7 fruit fly cellular contexts compared by ENCODE assay signal in genomic region chr3L:8455015-8455908, dm6.
TF ChIP-seq lines count a peak whose summit lies in the region.

No protein-coding gene starts in this region.

- TF ChIP-seq CTCF in S2 (optimal IDR thresholded peaks at IDR 0.05; lab: Kevin White, UChicago): peak; percentile 36 to 38
- TF ChIP-seq CTCF in whole organism, embryonic (GFP tag; optimal IDR thresholded peaks at IDR 0.05; lab: Kevin White, UChicago): peak; percentile 52

TF ChIP-seq in whole organism, 6 proteins besides CTCF, POLR2A, EP300 and RAD21:
- TF ChIP-seq EcR (GFP tag; optimal IDR thresholded peaks at IDR 0.05; lab: Kevin White, UChicago) (peak in 1 of 2 experiments; percentile 19), CG8478 (optimal IDR thresholded peaks at IDR 0.05; lab: Kevin White, UChicago) (peak; percentile 9), Dll (optimal IDR thresholded peaks at IDR 0.05; lab: Kevin White, UChicago) (no peak)

TF ChIP-seq in whole organism, adult, 20 proteins besides CTCF, POLR2A, EP300 and RAD21 (continues in another document):
- TF ChIP-seq cnc (optimal IDR thresholded peaks at IDR 0.05; lab: Kevin White, UChicago) (no peak), cic (GFP tag; optimal IDR thresholded peaks at IDR 0.05; lab: Kevin White, UChicago) (peak; percentile 17), CG33017 (tag; optimal IDR thresholded peaks at IDR 0.05; lab: Kevin White, UChicago) (peak; percentile 77), Clk (GFP tag; optimal IDR thresholded peaks at IDR 0.05; lab: Kevin White, UChicago) (peak; percentile 54), CG11617 (GFP tag; optimal IDR thresholded peaks at IDR 0.05; lab: Kevin White, UChicago) (peak; percentile 75), tj (GFP tag; optimal IDR thresholded peaks at IDR 0.05; lab: Kevin White, UChicago) (peak; percentile 53), CG5204 (GFP tag; optimal IDR thresholded peaks at IDR 0.05; lab: Kevin White, UChicago) (peak; percentile 63), kay (GFP tag; lab: Kevin White, UChicago; ENCODE audit: borderline replicate concordance) (no peak), pad (GFP tag; optimal IDR thresholded peaks at IDR 0.05; lab: Kevin White, UChicago) (peak; percentile 46), CG1620 (GFP tag; optimal IDR thresholded peaks at IDR 0.05; lab: Kevin White, UChicago) (peak; percentile 11), Mnt (GFP tag; optimal IDR thresholded peaks at IDR 0.05; lab: Kevin White, UChicago) (peak; percentile 25), toe (GFP tag; optimal IDR thresholded peaks at IDR 0.05; lab: Kevin White, UChicago) (peak; percentile 48), bab1 (GFP tag; optimal IDR thresholded peaks at IDR 0.05; lab: Kevin White, UChicago) (peak; percentile 79), Crg-1 (GFP tag; optimal IDR thresholded peaks at IDR 0.05; lab: Kevin White, UChicago) (peak; percentile 32), Hr96 (GFP tag; optimal IDR thresholded peaks at IDR 0.05; lab: Kevin White, UChicago) (peak; percentile 53), CG7045 (GFP tag; optimal IDR thresholded peaks at IDR 0.05; lab: Kevin White, UChicago) (peak; percentile 77), CG7101 (tag; optimal IDR thresholded peaks at IDR 0.05; lab: Kevin White, UChicago) (peak; percentile 74)

TF ChIP-seq in whole organism, embryonic, 481 proteins besides CTCF, POLR2A, EP300 and RAD21 (continues in another document):
- TF ChIP-seq CG9932 (GFP tag; IDR thresholded peaks at IDR 0.05; lab: Robert Waterston, UW) (peak; percentile 57), Dref (GFP tag; IDR thresholded peaks at IDR 0.05; lab: Robert Waterston, UW) (no peak), CG34224 (GFP tag; IDR thresholded peaks at IDR 0.05; lab: Robert Waterston, UW; ENCODE audit: partially characterized antibody) (no peak), slou (GFP tag; optimal IDR thresholded peaks at IDR 0.05; lab: Kevin White, UChicago) (peak; percentile 83), Mad (GFP tag; optimal IDR thresholded peaks at IDR 0.05; lab: Kevin White, UChicago) (peak; percentile 61), Camta (GFP tag; optimal IDR thresholded peaks at IDR 0.05; lab: Kevin White, UChicago) (peak; percentile 55), CG9876 (GFP tag; optimal IDR thresholded peaks at IDR 0.05; lab: Kevin White, UChicago) (no peak), tin (GFP tag; optimal IDR thresholded peaks at IDR 0.05; lab: Kevin White, UChicago) (peak; percentile 83), CG11723 (GFP tag; optimal IDR thresholded peaks at IDR 0.05; lab: Kevin White, UChicago) (peak; percentile 70), CG16813 (GFP tag; IDR thresholded peaks at IDR 0.05; lab: Robert Waterston, UW; ENCODE audit: partially characterized antibody) (no peak), ftz-f1 (GFP tag; optimal IDR thresholded peaks at IDR 0.05; lab: Kevin White, UChicago) (no peak), Adf1 (GFP tag; IDR thresholded peaks at IDR 0.05; lab: Robert Waterston, UW) (peak; percentile 39; the same call in 1 of the 2 replicates), CG34376 (GFP tag; optimal IDR thresholded peaks at IDR 0.05; lab: Kevin White, UChicago) (peak; percentile 74), Dbx (GFP tag; IDR thresholded peaks at IDR 0.05; lab: Robert Waterston, UW) (peak; percentile 75), CG32772 (GFP tag; IDR thresholded peaks at IDR 0.05; lab: Robert Waterston, UW) (peak; percentile 62), Atf3 (GFP tag; optimal IDR thresholded peaks at IDR 0.05; lab: Kevin White, UChicago) (no peak), eve (GFP tag; optimal IDR thresholded peaks at IDR 0.05; lab: Kevin White, UChicago) (peak in 1 of 2 experiments; percentile 95)

TF ChIP-seq in whole organism, prepupa, 60 proteins besides CTCF, POLR2A, EP300 and RAD21 (continues in another document):
- TF ChIP-seq Eip78C (GFP tag; lab: Kevin White, UChicago) (peak; percentile 99), achi (GFP tag; optimal IDR thresholded peaks at IDR 0.05; lab: Kevin White, UChicago) (peak; percentile 95), CG8119 (GFP tag; IDR thresholded peaks at IDR 0.05; lab: Robert Waterston, UW) (peak; percentile 98), Ets96B (tag; optimal IDR thresholded peaks at IDR 0.05; lab: Kevin White, UChicago) (peak; percentile 97), lz (GFP tag; optimal IDR thresholded peaks at IDR 0.05; lab: Kevin White, UChicago) (peak; percentile 93), CG8632 (GFP tag; optimal IDR thresholded peaks at IDR 0.05; lab: Kevin White, UChicago) (peak; percentile 95), Eip93F (GFP tag; optimal IDR thresholded peaks at IDR 0.05; lab: Kevin White, UChicago) (peak; percentile 92), CG34406 (GFP tag; optimal IDR thresholded peaks at IDR 0.05; lab: Kevin White, UChicago) (peak; percentile 95), CG16779 (tag; optimal IDR thresholded peaks at IDR 0.05; lab: Kevin White, UChicago) (peak; percentile 96), Met (GFP tag; optimal IDR thresholded peaks at IDR 0.05; lab: Kevin White, UChicago) (peak; percentile 94), Hr39 (GFP tag; optimal IDR thresholded peaks at IDR 0.05; lab: Kevin White, UChicago) (peak; percentile 86), CG31627 (GFP tag; optimal IDR thresholded peaks at IDR 0.05; lab: Kevin White, UChicago) (peak; percentile 89), Hr4 (GFP tag; optimal IDR thresholded peaks at IDR 0.05; lab: Kevin White, UChicago) (peak; percentile 88), salr (GFP tag; optimal IDR thresholded peaks at IDR 0.05; lab: Kevin White, UChicago) (peak; percentile 53 to 97), fd59A (GFP tag; optimal IDR thresholded peaks at IDR 0.05; lab: Kevin White, UChicago) (peak; percentile 89), CG6792 (GFP tag; optimal IDR thresholded peaks at IDR 0.05; lab: Kevin White, UChicago) (peak; percentile 95), pdm3 (GFP tag; optimal IDR thresholded peaks at IDR 0.05; lab: Kevin White, UChicago) (peak; percentile 91), CG4318 (GFP tag; optimal IDR thresholded peaks at IDR 0.05; lab: Kevin White, UChicago) (peak; percentile 94), OdsH (GFP tag; optimal IDR thresholded peaks at IDR 0.05; lab: Kevin White, UChicago) (peak; percentile 94)

TF ChIP-seq in whole organism, pupa, 21 proteins besides CTCF, POLR2A, EP300 and RAD21 (continues in another document):
- TF ChIP-seq CG12605 (GFP tag; IDR thresholded peaks at IDR 0.05; lab: Robert Waterston, UW) (peak; percentile 86), CG34367 (tag; optimal IDR thresholded peaks at IDR 0.05; lab: Kevin White, UChicago) (peak; percentile 92), EcR (GFP tag; optimal IDR thresholded peaks at IDR 0.05; lab: Kevin White, UChicago) (peak; percentile 82), Snoo (tag; optimal IDR thresholded peaks at IDR 0.05; lab: Kevin White, UChicago) (peak; percentile 96), D1 (tag; optimal IDR thresholded peaks at IDR 0.05; lab: Kevin White, UChicago) (peak; percentile 97), Pif1A (GFP tag; optimal IDR thresholded peaks at IDR 0.05; lab: Kevin White, UChicago) (peak; percentile 96), gl (tag; optimal IDR thresholded peaks at IDR 0.05; lab: Kevin White, UChicago) (peak; percentile 88), Pif1B (GFP tag; optimal IDR thresholded peaks at IDR 0.05; lab: Kevin White, UChicago) (peak; percentile 96), CG17806 (tag; optimal IDR thresholded peaks at IDR 0.05; lab: Kevin White, UChicago) (peak; percentile 96), rn (GFP tag; IDR thresholded peaks at IDR 0.05; lab: Robert Waterston, UW) (peak; percentile 75), CG13204 (GFP tag; optimal IDR thresholded peaks at IDR 0.05; lab: Kevin White, UChicago) (peak; percentile 71), CG8159 (tag; optimal IDR thresholded peaks at IDR 0.05; lab: Kevin White, UChicago) (peak; percentile 100), Ets98B (GFP tag; IDR thresholded peaks at IDR 0.05; lab: Robert Waterston, UW) (peak; percentile 85), CG4496 (GFP tag; IDR thresholded peaks at IDR 0.05; lab: Robert Waterston, UW) (peak; percentile 88), fd96Ca (GFP tag; IDR thresholded peaks at IDR 0.05; lab: Robert Waterston, UW) (peak; percentile 86), CG14655 (GFP tag; optimal IDR thresholded peaks at IDR 0.05; lab: Kevin White, UChicago) (peak; percentile 96), CG8301 (tag; optimal IDR thresholded peaks at IDR 0.05; lab: Kevin White, UChicago) (peak; percentile 95), CG15710 (tag; optimal IDR thresholded peaks at IDR 0.05; lab: Kevin White, UChicago) (peak; percentile 95), CG9948 (tag; optimal IDR thresholded peaks at IDR 0.05; lab: Kevin White, UChicago) (peak; percentile 97), CG10348 (GFP tag; IDR thresholded peaks at IDR 0.05; lab: Robert Waterston, UW) (no peak)

TF ChIP-seq in whole organism, wandering third instar larva, 38 proteins besides CTCF, POLR2A, EP300 and RAD21 (continues in another document):
- TF ChIP-seq psq (GFP tag; optimal IDR thresholded peaks at IDR 0.05; lab: Kevin White, UChicago) (peak; percentile 91), Hr78 (GFP tag; optimal IDR thresholded peaks at IDR 0.05; lab: Kevin White, UChicago) (no peak), pan (optimal IDR thresholded peaks at IDR 0.05; lab: Kevin White, UChicago) (no peak), foxo (GFP tag; optimal IDR thresholded peaks at IDR 0.05; lab: Kevin White, UChicago) (peak in 1 of 2 experiments; percentile 96), dmrt93B (GFP tag; optimal IDR thresholded peaks at IDR 0.05; lab: Kevin White, UChicago) (peak; percentile 91), OdsH (GFP tag; optimal IDR thresholded peaks at IDR 0.05; lab: Kevin White, UChicago) (peak; percentile 95), N (GFP tag; optimal IDR thresholded peaks at IDR 0.05; lab: Kevin White, UChicago) (no peak), CG9705 (GFP tag; optimal IDR thresholded peaks at IDR 0.05; lab: Kevin White, UChicago) (peak; percentile 82), Dif (GFP tag; optimal IDR thresholded peaks at IDR 0.05; lab: Kevin White, UChicago; ENCODE audit: partially characterized antibody) (peak; percentile 35), brk (GFP tag; optimal IDR thresholded peaks at IDR 0.05; lab: Kevin White, UChicago) (peak; percentile 80), dsf (GFP tag; optimal IDR thresholded peaks at IDR 0.05; lab: Kevin White, UChicago; ENCODE audit: borderline replicate concordance) (peak; percentile 50), h (GFP tag; optimal IDR thresholded peaks at IDR 0.05; lab: Kevin White, UChicago) (peak; percentile 95), br (GFP tag; optimal IDR thresholded peaks at IDR 0.05; lab: Kevin White, UChicago) (peak; percentile 90), Hr83 (GFP tag; optimal IDR thresholded peaks at IDR 0.05; lab: Kevin White, UChicago; ENCODE audit: poor library complexity, severe bottlenecking) (no peak), sv (GFP tag; optimal IDR thresholded peaks at IDR 0.05; lab: Kevin White, UChicago) (peak; percentile 70), usp (GFP tag; optimal IDR thresholded peaks at IDR 0.05; lab: Kevin White, UChicago) (no peak), Vsx2 (GFP tag; optimal IDR thresholded peaks at IDR 0.05; lab: Kevin White, UChicago; ENCODE audit: partially characterized antibody) (peak; percentile 71), Myc (optimal IDR thresholded peaks at IDR 0.05; lab: Kevin White, UChicago) (no peak), GATAd (GFP tag; optimal IDR thresholded peaks at IDR 0.05; lab: Kevin White, UChicago) (no peak), Jra (GFP tag; optimal IDR thresholded peaks at IDR 0.05; lab: Kevin White, UChicago) (peak; percentile 36), dl (GFP tag; optimal IDR thresholded peaks at IDR 0.05; lab: Kevin White, UChicago; ENCODE audit: insufficient read depth in 1 of 2, partially characterized antibody in 2 of 2) (no peak)
